Worm (Caenorhabditis elegans): Measurements from ENCODE around the gene mtss-1.

DNA sequence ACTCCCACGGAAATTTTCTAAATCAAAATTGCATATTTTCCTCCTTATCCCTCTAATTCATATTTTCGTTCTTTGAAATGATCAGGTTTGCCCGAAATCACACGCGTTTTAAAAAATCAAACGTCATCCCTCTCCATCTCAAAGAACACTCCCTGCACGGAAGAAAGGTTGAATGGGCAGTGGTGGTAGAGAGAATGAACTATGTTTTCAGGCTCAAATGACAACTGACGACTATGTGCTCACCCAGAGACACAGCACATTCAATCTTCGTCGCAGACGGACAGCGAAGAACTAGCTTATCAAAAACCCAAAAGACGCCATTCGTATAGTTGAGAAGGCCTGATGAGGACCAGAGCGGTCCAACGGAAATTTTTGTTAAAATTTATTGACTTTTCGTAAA is 28.3 kb upstream of the mtss-1 start:
- no peak for TF ChIP-seq daf-19 (GFP tag; conservative IDR thresholded peaks at IDR 0.05)
- no peak for TF ChIP-seq Y105C5A.15 (GFP tag; IDR thresholded peaks at IDR 0.05)
- TF ChIP-seq nhr-237 (tag; optimal IDR thresholded peaks at IDR 0.05) = no peak
- no peak for TF ChIP-seq lsy-2 (tag; optimal IDR thresholded peaks at IDR 0.05)
